Fruit fly (Drosophila melanogaster): Measurements from ENCODE around the gene CG17781.

DNA sequence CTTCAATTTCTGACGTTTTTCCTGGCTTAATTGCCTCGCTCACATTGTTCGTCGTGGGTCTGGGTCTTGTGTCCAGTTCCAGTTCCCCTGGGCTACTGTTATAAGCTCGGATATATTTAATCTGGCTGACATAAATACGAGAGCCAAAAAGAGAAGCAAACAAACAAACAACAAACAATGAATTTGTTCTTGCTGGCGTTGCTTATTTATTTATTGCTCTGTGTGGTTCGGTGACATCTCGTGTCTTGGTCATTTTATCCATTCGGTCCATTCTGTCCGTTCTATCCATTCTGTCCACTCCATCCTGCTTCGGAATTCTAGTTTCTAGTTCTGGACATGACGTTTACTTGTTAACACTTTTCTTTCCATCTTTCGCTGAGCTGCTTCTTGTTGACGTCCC lies 9.5 kb upstream of the CG17781 start, which contains the start of gene CG17780:
- TF ChIP-seq usp (GFP tag; optimal IDR thresholded peaks at IDR 0.05), result no peak
- TF ChIP-seq psq (optimal IDR thresholded peaks at IDR 0.05), result no peak
- no peak for TF ChIP-seq Dll (optimal IDR thresholded peaks at IDR 0.05)

Data from whole organism.